Worm (Caenorhabditis elegans) whole organism, L4 larva: ENCODE results near the gene tlk-1.

Experiments used
- D1046.2 ChIP-seq: fragments of 200-800 bp; sonication (Bioruptor generic); IDR thresholded peaks from 2 replicates; pipeline ENCODE4 v1.3.6; 2022; ENCODE audit warnings: missing genetic modification characterization, missing compliant biosample characterization
- F10B5.3 ChIP-seq: sonication (generic microtip); optimal IDR thresholded peaks from 2 replicates; lab custom pipeline; 2016; ENCODE audit warnings: mild to moderate bottlenecking, missing genetic modification characterization, missing compliant biosample characterization
- F26F4.8 ChIP-seq: fragments of 200-800 bp; sonication (Bioruptor generic); conservative IDR thresholded peaks from 2 replicates; pipeline ENCODE4 v1.3.6; 2022; ENCODE audit warnings: missing genetic modification characterization, missing compliant biosample characterization
- F44E2.7 ChIP-seq: fragments of 200-800 bp; sonication (Bioruptor generic); IDR thresholded peaks from 2 replicates; pipeline ENCODE4 v2.1.2; 2022; ENCODE audit warnings: missing genetic modification characterization, missing compliant biosample characterization
- R02D3.7 ChIP-seq: fragments of 150-350 bp; sonication (generic microtip); optimal IDR thresholded peaks from 3 replicates; lab custom pipeline; 2014; ENCODE audit warnings: missing biosample characterization, missing genetic modification characterization
- aha-1 ChIP-seq: fragments of 150-350 bp; peaks from one replicate; lab custom pipeline; 2014; ENCODE audit warnings: missing biosample characterization, missing genetic modification characterization
- ama-1 ChIP-seq: fragments of 150-350 bp; optimal IDR thresholded peaks from 2 replicates; lab custom pipeline; 2014; ENCODE audit warnings: inconsistent platforms, mixed read lengths
- ceh-20 ChIP-seq: fragments of 200-800 bp; sonication (Bioruptor generic); IDR thresholded peaks from 2 replicates; pipeline ENCODE4 v1.3.6; 2022; ENCODE audit warnings: missing genetic modification reagents, missing genetic modification characterization, missing compliant biosample characterization
- ceh-82 ChIP-seq: sonication (generic microtip); optimal IDR thresholded peaks from 2 replicates; lab custom pipeline; 2017; ENCODE audit warnings: missing biosample characterization, missing genetic modification characterization
- ces-1 ChIP-seq: fragments of 150-350 bp; sonication (generic microtip); optimal IDR thresholded peaks from 4 replicates; lab custom pipeline; 2014; ENCODE audit warnings: missing biosample characterization, missing genetic modification reagents, missing genetic modification characterization
- dpl-1 ChIP-seq: fragments of 150-350 bp; optimal IDR thresholded peaks from 2 replicates; lab custom pipeline; 2014; ENCODE audit warnings: missing biosample characterization, missing genetic modification reagents, missing genetic modification characterization
- egl-27 ChIP-seq: sonication (generic microtip); optimal IDR thresholded peaks from 3 replicates; lab custom pipeline; 2017; ENCODE audit warnings: missing biosample characterization, missing genetic modification reagents, missing genetic modification characterization
- fos-1 ChIP-seq: fragments of 150-350 bp; optimal IDR thresholded peaks from 2 replicates; lab custom pipeline; 2014; ENCODE audit warnings: missing biosample characterization, missing genetic modification characterization
- lim-7 ChIP-seq: fragments of 200-800 bp; sonication (Bioruptor generic); IDR thresholded peaks from 2 replicates; pipeline ENCODE4 v1.3.6; 2022; ENCODE audit warnings: missing genetic modification characterization, missing compliant biosample characterization
- lin-13 ChIP-seq: fragments of 150-350 bp; optimal IDR thresholded peaks from 2 replicates; lab custom pipeline; 2014; ENCODE audit warnings: missing biosample characterization, missing genetic modification reagents, missing genetic modification characterization
- lin-15B ChIP-seq: fragments of 150-350 bp; sonication (generic microtip); optimal IDR thresholded peaks from 3 replicates; lab custom pipeline; 2014; ENCODE audit warnings: missing biosample characterization, missing genetic modification characterization
- lir-3 ChIP-seq: sonication (generic microtip); optimal IDR thresholded peaks from 2 replicates; lab custom pipeline; 2016; ENCODE audit warnings: mild to moderate bottlenecking, missing genetic modification characterization, missing compliant biosample characterization
- lsy-2 ChIP-seq, 2 experiments: fragments of 150-350 bp in 1 of 2; sonication (generic microtip) in 1 of 2; optimal IDR thresholded peaks; 2 replicates each; lab custom pipeline; 2014 to 2017; ENCODE audit warnings: missing biosample characterization in 2 of 2, missing genetic modification characterization in 2 of 2
- madf-5 ChIP-seq, 2 experiments: fragments of 200-800 bp; sonication (Bioruptor generic); IDR thresholded peaks; 2 replicates each; pipeline ENCODE4 v1.3.6; 2022; ENCODE audit warnings: missing compliant biosample characterization in 2 of 2, missing genetic modification characterization in 2 of 2
- madf-9 ChIP-seq: fragments of 200-800 bp; sonication (Bioruptor generic); conservative IDR thresholded peaks from 2 replicates; pipeline ENCODE4 v1.3.6; 2022; ENCODE audit warnings: missing genetic modification reagents, missing genetic modification characterization, missing compliant biosample characterization
- mes-2 ChIP-seq: sonication (generic microtip); optimal IDR thresholded peaks from 2 replicates; lab custom pipeline; 2016; ENCODE audit warnings: missing genotype, mild to moderate bottlenecking, missing genetic modification characterization, missing compliant biosample characterization; ENCODE audit not compliant: poor library complexity, severe bottlenecking
- nhr-102 ChIP-seq: sonication (generic microtip); optimal IDR thresholded peaks from 2 replicates; lab custom pipeline; 2016; ENCODE audit warnings: mild to moderate bottlenecking, missing genetic modification characterization, moderate library complexity, missing compliant biosample characterization
- nhr-11 ChIP-seq: fragments of 150-350 bp; optimal IDR thresholded peaks from 2 replicates; lab custom pipeline; 2014; ENCODE audit warnings: missing biosample characterization, missing genetic modification characterization
- nhr-237 ChIP-seq: sonication (generic microtip); optimal IDR thresholded peaks from 2 replicates; lab custom pipeline; 2017; ENCODE audit warnings: missing biosample characterization, missing genetic modification characterization
- nhr-41 ChIP-seq: fragments of 200-800 bp; sonication (Bioruptor generic); IDR thresholded peaks from 2 replicates; pipeline ENCODE4 v1.3.6; 2022; ENCODE audit warnings: missing genetic modification reagents, missing genetic modification characterization, missing compliant biosample characterization
- nhr-42 ChIP-seq: fragments of 200-800 bp; sonication (Bioruptor generic); IDR thresholded peaks from 2 replicates; pipeline ENCODE4 v1.3.6; 2022; ENCODE audit warnings: missing genetic modification characterization, missing compliant biosample characterization
- nhr-48 ChIP-seq: sonication (generic microtip); optimal IDR thresholded peaks from 2 replicates; lab custom pipeline; 2016; ENCODE audit warnings: mild to moderate bottlenecking, missing genetic modification characterization, missing compliant biosample characterization
- nhr-77 ChIP-seq: fragments of 150-350 bp; optimal IDR thresholded peaks from 2 replicates; lab custom pipeline; 2014; ENCODE audit warnings: missing biosample characterization, missing genetic modification characterization
- rbr-2 ChIP-seq: sonication (generic microtip); optimal IDR thresholded peaks from 2 replicates; lab custom pipeline; 2016; ENCODE audit warnings: missing genotype, missing genetic modification characterization, missing compliant biosample characterization
- saeg-2 ChIP-seq: fragments of 200-800 bp; sonication (Bioruptor generic); IDR thresholded peaks from 2 replicates; pipeline ENCODE4 v1.3.6; 2022; ENCODE audit warnings: missing genetic modification reagents, missing genetic modification characterization, missing compliant biosample characterization
- sdz-12 ChIP-seq: fragments of 200-800 bp; sonication (Bioruptor generic); optimal IDR thresholded peaks from 2 replicates; lab custom pipeline; 2018; ENCODE audit warnings: mild to moderate bottlenecking, missing genetic modification characterization, missing compliant biosample characterization
- set-16 ChIP-seq: fragments of 200-800 bp; sonication (Bioruptor generic); IDR thresholded peaks from 2 replicates; pipeline ENCODE4 v1.3.6; 2022; ENCODE audit warnings: missing genetic modification reagents, missing genetic modification characterization, missing compliant biosample characterization
- skn-1 ChIP-seq: fragments of 150-350 bp; optimal IDR thresholded peaks from 2 replicates; lab custom pipeline; 2014; ENCODE audit warnings: missing biosample characterization, missing genetic modification characterization
- spr-1 ChIP-seq: sonication (generic microtip); optimal IDR thresholded peaks from 2 replicates; lab custom pipeline; 2016; ENCODE audit warnings: mild to moderate bottlenecking, missing genetic modification characterization, missing compliant biosample characterization
- spr-3 ChIP-seq: fragments of 200-800 bp; sonication (Bioruptor generic); optimal IDR thresholded peaks from 2 replicates; lab custom pipeline; 2018; ENCODE audit warnings: mild to moderate bottlenecking, missing genetic modification characterization, missing compliant biosample characterization
- tag-97 ChIP-seq: fragments of 200-800 bp; sonication (Bioruptor generic); IDR thresholded peaks from 2 replicates; pipeline ENCODE4 v1.3.6; 2022; ENCODE audit warnings: missing genetic modification characterization, missing compliant biosample characterization
- tra-1 ChIP-seq: fragments of 200-800 bp; sonication (Bioruptor generic); IDR thresholded peaks from 2 replicates; pipeline ENCODE4 v1.3.6; 2022; ENCODE audit warnings: missing genetic modification reagents, missing genetic modification characterization, missing compliant biosample characterization
- unc-39 ChIP-seq: sonication (generic microtip); optimal IDR thresholded peaks from 2 replicates; lab custom pipeline; 2017; ENCODE audit warnings: missing biosample characterization, missing genetic modification characterization
- zag-1 ChIP-seq: fragments of 150-350 bp; optimal IDR thresholded peaks from 2 replicates; lab custom pipeline; 2014; ENCODE audit warnings: missing biosample characterization, missing genetic modification characterization
- zip-11 ChIP-seq: fragments of 200-800 bp; sonication (Bioruptor generic); IDR thresholded peaks from 2 replicates; pipeline ENCODE4 v1.3.6; 2022; ENCODE audit warnings: missing genetic modification characterization, missing compliant biosample characterization
- ztf-11 ChIP-seq: fragments of 150-350 bp; optimal IDR thresholded peaks from 2 replicates; lab custom pipeline; 2014; ENCODE audit warnings: missing biosample characterization, missing genetic modification characterization

tlk-1 gene

DNA sequence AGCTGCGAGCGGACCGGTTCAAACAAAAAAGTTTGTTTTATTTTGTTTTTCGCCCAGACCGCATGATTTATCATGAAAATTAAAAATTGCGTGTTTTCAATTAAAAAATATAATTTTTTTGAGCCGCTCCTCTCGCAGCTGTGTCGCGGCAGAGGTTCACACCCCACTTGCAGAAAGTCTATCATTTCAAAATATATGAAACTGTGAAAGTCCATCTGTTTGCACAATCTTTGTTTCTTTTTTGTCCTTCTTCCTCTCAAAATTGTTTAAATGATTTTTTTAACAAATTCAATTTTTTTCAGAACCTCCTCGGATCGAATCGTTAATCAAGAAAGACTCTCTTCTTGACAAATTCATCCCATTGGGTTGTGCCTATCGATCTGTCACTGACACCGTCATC lies at the start of gene tlk-1:
Gene tlk-1, plus strand, starts transcription at position 301 of the 400 bp plus-strand sequence.
- TF ChIP-seq F26F4.8 (GFP tag; lab: Robert Waterston, UW): no peak
- TF ChIP-seq set-16: 0 out of 2 replicates have a peak, but pooled peaks have one; percentile 5

DNA sequence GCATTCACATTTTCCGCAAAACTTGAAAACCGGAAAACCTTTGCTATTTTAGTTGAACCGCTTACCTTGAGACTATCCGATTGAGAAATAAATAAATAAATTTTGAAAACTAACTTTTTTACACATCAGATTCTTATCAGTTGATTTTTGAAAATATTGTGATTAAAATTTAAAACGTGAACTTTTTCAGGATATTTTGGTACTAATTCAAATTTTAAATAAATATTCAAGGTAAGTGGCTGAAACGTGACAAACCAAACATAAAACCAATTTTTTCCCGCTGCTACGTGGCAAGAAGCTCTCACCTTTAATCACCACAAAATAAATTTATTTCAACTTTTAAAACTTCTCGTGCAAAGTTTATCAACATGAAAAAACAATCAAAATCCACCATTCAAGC lies 47.8 kb upstream of the tlk-1 start, which contains the start of gene C15H7.3:
Gene C15H7.3, minus strand, starts transcription at position 101 of the 400 bp plus-strand sequence.
- TF ChIP-seq nhr-11 (tag; lab: Kevin White, UChicago): no peak
- TF ChIP-seq nhr-48 (tag; lab: Kevin White, UChicago): no peak
- TF ChIP-seq ces-1 (GFP tag; lab: Kevin White, UChicago): no peak
- TF ChIP-seq lin-13 (GFP tag; lab: Kevin White, UChicago): no peak
- TF ChIP-seq madf-9 (GFP tag; lab: Robert Waterston, UW): no peak
- no peak for TF ChIP-seq nhr-102
- TF ChIP-seq lir-3 (tag; lab: Kevin White, UChicago): no peak
- no peak for TF ChIP-seq nhr-41 (GFP tag; lab: Robert Waterston, UW)
- TF ChIP-seq spr-3 (GFP tag; lab: Kevin White, UChicago): no peak
- no peak for TF ChIP-seq set-16
- no peak for TF ChIP-seq ztf-11 (tag; lab: Kevin White, UChicago)
- TF ChIP-seq lin-15B (tag; lab: Kevin White, UChicago): no peak
- TF ChIP-seq rbr-2: no peak
- TF ChIP-seq R02D3.7 (tag; lab: Kevin White, UChicago): no peak
- no peak for TF ChIP-seq F44E2.7 (GFP tag; lab: Robert Waterston, UW)

DNA sequence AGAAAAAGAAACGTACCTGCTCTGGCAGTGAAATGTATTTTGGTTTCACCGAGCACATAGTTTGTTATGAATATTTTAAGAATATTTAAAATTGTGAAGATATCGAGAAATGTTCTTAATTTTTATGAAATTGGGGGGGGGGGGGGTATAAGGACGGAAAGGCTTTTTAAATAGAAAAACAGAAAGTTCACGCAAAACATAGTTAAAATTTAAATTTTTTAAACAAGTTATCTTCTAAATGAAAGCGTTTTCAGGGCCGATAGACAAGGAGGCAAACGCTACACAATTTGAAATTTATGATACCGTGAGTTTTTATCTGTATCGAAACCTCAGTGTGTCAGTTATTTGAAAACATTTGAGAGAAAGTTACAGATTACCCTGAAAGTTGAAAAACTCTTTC lies 43.9 kb upstream of the tlk-1 start, which contains the start of gene C15H7.4:
Gene C15H7.4, minus strand, starts transcription at position 101 of the 400 bp plus-strand sequence.
- TF ChIP-seq madf-9 (GFP tag; lab: Robert Waterston, UW) (no peak), lim-7 (GFP tag; lab: Robert Waterston, UW) (no peak), lsy-2 (tag; optimal IDR thresholded peaks at IDR 0.05; lab: Kevin White, UChicago) (no peak), zip-11 (GFP tag; lab: Robert Waterston, UW) (no peak), egl-27 (tag; lab: Kevin White, UChicago) (no peak), spr-1 (tag; lab: Kevin White, UChicago) (no peak), skn-1 (tag; lab: Kevin White, UChicago) (no peak), unc-39 (tag; lab: Kevin White, UChicago) (no peak), nhr-237 (tag; lab: Kevin White, UChicago) (no peak), ceh-20 (GFP tag; lab: Robert Waterston, UW) (no peak), lin-15B (tag; lab: Kevin White, UChicago) (no peak), set-16 (no peak), spr-3 (GFP tag; lab: Kevin White, UChicago) (no peak), tra-1 (no peak)

DNA sequence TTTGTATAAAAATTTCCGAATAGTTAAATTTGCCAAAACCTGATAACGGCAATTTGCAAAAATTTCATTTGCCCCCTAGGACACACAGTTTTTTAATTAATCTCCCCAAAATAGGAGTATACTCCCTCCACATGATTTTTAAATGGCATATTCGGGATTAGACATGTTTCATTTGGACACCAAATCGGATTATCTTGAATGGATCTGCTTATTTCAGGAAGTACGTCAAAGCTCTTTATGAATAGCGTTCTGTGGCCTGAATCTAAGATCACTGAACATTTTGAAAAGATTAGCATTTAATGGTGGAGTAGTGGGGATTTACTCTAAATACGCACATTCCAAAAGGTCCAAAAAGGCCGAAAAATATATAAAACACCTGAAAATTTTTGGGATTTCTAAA lies 41.1 kb upstream of the tlk-1 start:
- TF ChIP-seq D1046.2 (GFP tag; lab: Robert Waterston, UW): no peak
- TF ChIP-seq dpl-1 (GFP tag; lab: Kevin White, UChicago): no peak
- TF ChIP-seq fos-1: no peak
- no peak for TF ChIP-seq ceh-82
- TF ChIP-seq tag-97 (GFP tag; lab: Robert Waterston, UW): no peak
- no peak for TF ChIP-seq madf-5 (GFP tag; IDR thresholded peaks at IDR 0.05; lab: Robert Waterston, UW)
- no peak for TF ChIP-seq F10B5.3
- no peak for TF ChIP-seq zag-1 (tag; lab: Kevin White, UChicago)
- no peak for TF ChIP-seq egl-27 (tag; lab: Kevin White, UChicago)
- TF ChIP-seq ama-1 (lab: Kevin White, UChicago): no peak
- no peak for TF ChIP-seq nhr-42 (GFP tag; lab: Robert Waterston, UW)
- no peak for TF ChIP-seq nhr-77 (tag; lab: Kevin White, UChicago)
- no peak for TF ChIP-seq R02D3.7 (tag; lab: Kevin White, UChicago)
- TF ChIP-seq saeg-2: no peak
- no peak for TF ChIP-seq lim-7 (GFP tag; lab: Robert Waterston, UW)
- no peak for TF ChIP-seq sdz-12
- no peak for TF ChIP-seq aha-1 (tag; lab: Kevin White, UChicago)
- no peak for TF ChIP-seq lin-13 (GFP tag; lab: Kevin White, UChicago)
- TF ChIP-seq mes-2: no peak
- no peak for TF ChIP-seq set-16
